Worm (Caenorhabditis elegans) whole organism, midembryonic: ENCODE measurements around the gene sex-1.

Experiments
- klf-2 ChIP-seq: fragments of 200-800 bp; sonication (Bioruptor generic); conservative IDR thresholded peaks from 2 replicates; pipeline ENCODE4 v1.3.6; 2022; ENCODE audit warnings: missing genetic modification reagents, missing genetic modification characterization, missing compliant biosample characterization
- med-1 ChIP-seq: sonication (generic microtip); optimal IDR thresholded peaks from 2 replicates; lab custom pipeline; 2017; ENCODE audit warnings: missing genetic modification characterization, mild to moderate bottlenecking, missing compliant biosample characterization, antibody characterized with exemption, missing genetic modification reagents; ENCODE audit not compliant: insufficient read depth
- ref-1 ChIP-seq: fragments of 200-800 bp; sonication (Bioruptor generic); conservative IDR thresholded peaks from 2 replicates; pipeline ENCODE4 v1.3.6; 2022; ENCODE audit warnings: missing genetic modification reagents, missing genetic modification characterization, missing compliant biosample characterization
- tab-1 ChIP-seq: fragments of 200-800 bp; sonication (Bioruptor generic); IDR thresholded peaks from 2 replicates; pipeline ENCODE4 v1.3.6; 2022; ENCODE audit warnings: missing genetic modification characterization, missing compliant biosample characterization
- ztf-23 ChIP-seq: fragments of 200-800 bp; sonication (Bioruptor generic); IDR thresholded peaks from 2 replicates; pipeline ENCODE4 v1.3.6; 2022; ENCODE audit warnings: missing genetic modification reagents, missing genetic modification characterization, missing compliant biosample characterization
- ztf-29 ChIP-seq: fragments of 200-800 bp; sonication (Bioruptor generic); IDR thresholded peaks from 2 replicates; pipeline ENCODE4 v1.3.6; 2022; ENCODE audit warnings: missing genetic modification reagents, missing genetic modification characterization, missing compliant biosample characterization

ce11 chrX:10184708-10185107, 20.5 kb downstream of the sex-1 start:
- no peak for TF ChIP-seq klf-2 (GFP tag; lab: Robert Waterston, UW)
- no peak for TF ChIP-seq tab-1
- no peak for TF ChIP-seq ztf-23 (GFP tag; lab: Robert Waterston, UW)
- TF ChIP-seq med-1 (GFP tag; lab: Kevin White, UChicago) = no peak
- TF ChIP-seq ztf-29 (GFP tag; lab: Robert Waterston, UW) = no peak
- no peak for TF ChIP-seq ref-1 (GFP tag; lab: Robert Waterston, UW)
